Fruit fly (Drosophila melanogaster) whole organism, prepupa: ENCODE data around the gene Acp1.

Experiments used
- CG10631 ChIP-seq: fragments of 200-800 bp; sonication (Bioruptor generic); optimal IDR thresholded peaks from 2 replicates; lab custom pipeline; 2016; ENCODE audit warnings: missing biosample characterization, missing genetic modification characterization
- CG10669 ChIP-seq: fragments of 200-800 bp; sonication (Bioruptor generic); optimal IDR thresholded peaks from 3 replicates; lab custom pipeline; 2018; ENCODE audit warnings: missing biosample characterization, mild to moderate bottlenecking, missing genetic modification characterization, moderate library complexity
- CG11294 ChIP-seq: fragments of 200-800 bp; sonication (Bioruptor generic); IDR thresholded peaks from 2 replicates; pipeline ENCODE4 v1.3.6; 2022; ENCODE audit warnings: missing biosample characterization, missing genetic modification characterization
- CG11902 ChIP-seq: fragments of 200-800 bp; sonication (Bioruptor generic); optimal IDR thresholded peaks from 3 replicates; lab custom pipeline; 2016; ENCODE audit warnings: missing biosample characterization, missing genetic modification characterization
- CG15336 ChIP-seq: fragments of 200-800 bp; sonication (Bioruptor generic); IDR thresholded peaks from 2 replicates; pipeline ENCODE4 v1.3.6; 2022; ENCODE audit warnings: missing biosample characterization, missing genetic modification characterization
- CG1621 ChIP-seq: fragments of 200-800 bp; sonication (Bioruptor generic); optimal IDR thresholded peaks from 3 replicates; lab custom pipeline; 2018; ENCODE audit warnings: missing biosample characterization, mild to moderate bottlenecking, missing genetic modification characterization
- CG31627 ChIP-seq: fragments of 200-800 bp; sonication (Bioruptor generic); optimal IDR thresholded peaks from 3 replicates; lab custom pipeline; 2016; ENCODE audit warnings: missing biosample characterization, missing genetic modification characterization
- CG32006 ChIP-seq: fragments of 200-800 bp; sonication (Bioruptor generic); optimal IDR thresholded peaks from 3 replicates; lab custom pipeline; 2017; ENCODE audit warnings: missing biosample characterization, mild to moderate bottlenecking, missing genetic modification characterization
- CG3919 ChIP-seq: fragments of 200-800 bp; sonication (Bioruptor generic); optimal IDR thresholded peaks from 3 replicates; lab custom pipeline; 2016; ENCODE audit warnings: missing biosample characterization, missing genetic modification characterization
- CG6163 ChIP-seq: fragments of 200-800 bp; sonication (Bioruptor generic); IDR thresholded peaks from 3 replicates; pipeline ENCODE4 v1.3.6; 2022; ENCODE audit warnings: missing biosample characterization, missing genetic modification characterization
- CG6276 ChIP-seq: fragments of 200-800 bp; sonication (Bioruptor generic); optimal IDR thresholded peaks from 2 replicates; lab custom pipeline; 2017; ENCODE audit warnings: missing biosample characterization, mild to moderate bottlenecking, missing genetic modification characterization
- CG6792 ChIP-seq: fragments of 200-800 bp; sonication (Bioruptor generic); optimal IDR thresholded peaks from 3 replicates; lab custom pipeline; 2016; ENCODE audit warnings: missing biosample characterization, missing genetic modification characterization
- CG6808 ChIP-seq: fragments of 200-800 bp; sonication (Bioruptor generic); optimal IDR thresholded peaks from 3 replicates; lab custom pipeline; 2017; ENCODE audit warnings: missing biosample characterization, missing genetic modification characterization, mild to moderate bottlenecking, moderate library complexity, missing genetic modification reagents
- CG6854 ChIP-seq: fragments of 200-800 bp; sonication (Bioruptor generic); optimal IDR thresholded peaks from 2 replicates; lab custom pipeline; 2017; ENCODE audit warnings: missing biosample characterization, mild to moderate bottlenecking, missing genetic modification characterization
- CG8119 ChIP-seq: fragments of 200-800 bp; sonication (Bioruptor generic); IDR thresholded peaks from 3 replicates; pipeline ENCODE4 v1.3.6; 2022; ENCODE audit warnings: missing biosample characterization, missing genetic modification characterization
- CG8319 ChIP-seq: fragments of 200-800 bp; sonication (Bioruptor generic); optimal IDR thresholded peaks from 3 replicates; lab custom pipeline; 2016; ENCODE audit warnings: missing biosample characterization, missing genetic modification characterization
- CG9139 ChIP-seq: fragments of 200-800 bp; sonication (Bioruptor generic); optimal IDR thresholded peaks from 3 replicates; lab custom pipeline; 2017; ENCODE audit warnings: missing biosample characterization, mild to moderate bottlenecking, missing genetic modification characterization
- Ets21C ChIP-seq: fragments of 200-800 bp; sonication (Bioruptor generic); optimal IDR thresholded peaks from 3 replicates; lab custom pipeline; 2016; ENCODE audit warnings: missing biosample characterization, missing genetic modification characterization
- Ets96B ChIP-seq: fragments of 200-800 bp; optimal IDR thresholded peaks from 2 replicates; lab custom pipeline; 2019; ENCODE audit warnings: missing biosample characterization, mild to moderate bottlenecking, missing genetic modification characterization, moderate library complexity
- Hr38 ChIP-seq: sonication (Bioruptor generic); optimal IDR thresholded peaks from 2 replicates; lab custom pipeline; 2016; ENCODE audit warnings: missing biosample characterization, missing genetic modification characterization
- Hr4 ChIP-seq: fragments of 200-800 bp; sonication (Bioruptor generic); optimal IDR thresholded peaks from 3 replicates; lab custom pipeline; 2016; ENCODE audit warnings: missing biosample characterization, missing genetic modification characterization
- Lpt ChIP-seq: fragments of 200-800 bp; sonication (Bioruptor generic); optimal IDR thresholded peaks from 3 replicates; lab custom pipeline; 2016; ENCODE audit warnings: missing biosample characterization, missing genetic modification characterization
- Met ChIP-seq: fragments of 200-800 bp; sonication (Bioruptor generic); optimal IDR thresholded peaks from 3 replicates; lab custom pipeline; 2016; ENCODE audit warnings: missing biosample characterization, missing genetic modification characterization
- Smox ChIP-seq: fragments of 200-800 bp; sonication (Bioruptor generic); optimal IDR thresholded peaks from 3 replicates; lab custom pipeline; 2016; ENCODE audit warnings: missing biosample characterization, missing genetic modification characterization
- Sox14 ChIP-seq: fragments of 200-800 bp; sonication (Bioruptor generic); optimal IDR thresholded peaks from 3 replicates; lab custom pipeline; 2016; ENCODE audit warnings: missing biosample characterization, missing genetic modification characterization
- Sox15 ChIP-seq: fragments of 200-800 bp; sonication (Bioruptor generic); optimal IDR thresholded peaks from 3 replicates; lab custom pipeline; 2016; ENCODE audit warnings: missing biosample characterization, missing genetic modification characterization
- acj6 ChIP-seq: fragments of 200-800 bp; sonication (Bioruptor generic); optimal IDR thresholded peaks from 3 replicates; lab custom pipeline; 2016; ENCODE audit warnings: missing biosample characterization, missing genetic modification characterization
- cyc ChIP-seq: fragments of 200-800 bp; sonication (Bioruptor generic); optimal IDR thresholded peaks from 3 replicates; lab custom pipeline; 2016; ENCODE audit warnings: missing biosample characterization, missing genetic modification characterization
- dsx ChIP-seq: fragments of 200-800 bp; optimal IDR thresholded peaks from 3 replicates; lab custom pipeline; 2019; ENCODE audit warnings: missing biosample characterization, mild to moderate bottlenecking, missing genetic modification characterization, moderate library complexity; ENCODE audit not compliant: poor library complexity, severe bottlenecking
- eg ChIP-seq: fragments of 200-800 bp; sonication (Bioruptor generic); IDR thresholded peaks from 3 replicates; pipeline ENCODE4 v1.3.6; 2022; ENCODE audit warnings: missing biosample characterization, missing genetic modification characterization
- esn ChIP-seq: fragments of 200-800 bp; sonication (Bioruptor generic); optimal IDR thresholded peaks from 2 replicates; lab custom pipeline; 2016; ENCODE audit warnings: missing biosample characterization, mild to moderate bottlenecking, missing genetic modification characterization, moderate library complexity
- fkh ChIP-seq: fragments of 200-800 bp; sonication (Bioruptor generic); optimal IDR thresholded peaks from 3 replicates; lab custom pipeline; 2017; ENCODE audit warnings: missing biosample characterization, mild to moderate bottlenecking, missing genetic modification characterization, moderate library complexity
- lz ChIP-seq: fragments of 200-800 bp; sonication (Bioruptor generic); optimal IDR thresholded peaks from 3 replicates; lab custom pipeline; 2016; ENCODE audit warnings: missing biosample characterization, missing genetic modification characterization
- pdm3 ChIP-seq: fragments of 200-800 bp; sonication (Bioruptor generic); optimal IDR thresholded peaks from 3 replicates; lab custom pipeline; 2016; ENCODE audit warnings: missing biosample characterization, missing genetic modification characterization
- salr ChIP-seq, 2 experiments: fragments of 200-800 bp; sonication (Bioruptor generic); optimal IDR thresholded peaks; 3 replicates each; lab custom pipeline; 2016 to 2018; ENCODE audit warnings: missing biosample characterization in 2 of 2, missing genetic modification characterization in 2 of 2, mild to moderate bottlenecking in 1 of 2
- spab ChIP-seq: fragments of 200-800 bp; sonication (Bioruptor generic); optimal IDR thresholded peaks from 2 replicates; lab custom pipeline; 2017; ENCODE audit warnings: missing biosample characterization, mild to moderate bottlenecking, missing genetic modification characterization, missing genetic modification reagents
- ss ChIP-seq, 2 experiments: fragments of 200-800 bp; sonication (Bioruptor generic); optimal IDR thresholded peaks; 2 replicates in 1 of 2; 3 replicates in 1 of 2; lab custom pipeline; 2017 to 2018; ENCODE audit warnings: mild to moderate bottlenecking in 2 of 2, missing biosample characterization in 2 of 2, missing genetic modification characterization in 2 of 2, moderate library complexity in 1 of 2
- svp ChIP-seq: fragments of 200-800 bp; sonication (Bioruptor generic); peaks from one replicate; lab custom pipeline; 2016; ENCODE audit warnings: missing biosample characterization, missing genetic modification characterization
- topi ChIP-seq: fragments of 200-800 bp; sonication (Bioruptor generic); optimal IDR thresholded peaks from 3 replicates; lab custom pipeline; 2016; ENCODE audit warnings: missing biosample characterization, missing genetic modification characterization
- vri ChIP-seq: fragments of 200-800 bp; sonication (Bioruptor generic); optimal IDR thresholded peaks from 3 replicates; lab custom pipeline; 2016; ENCODE audit warnings: missing biosample characterization, mild to moderate bottlenecking, missing genetic modification characterization

The Acp1 gene

DNA sequence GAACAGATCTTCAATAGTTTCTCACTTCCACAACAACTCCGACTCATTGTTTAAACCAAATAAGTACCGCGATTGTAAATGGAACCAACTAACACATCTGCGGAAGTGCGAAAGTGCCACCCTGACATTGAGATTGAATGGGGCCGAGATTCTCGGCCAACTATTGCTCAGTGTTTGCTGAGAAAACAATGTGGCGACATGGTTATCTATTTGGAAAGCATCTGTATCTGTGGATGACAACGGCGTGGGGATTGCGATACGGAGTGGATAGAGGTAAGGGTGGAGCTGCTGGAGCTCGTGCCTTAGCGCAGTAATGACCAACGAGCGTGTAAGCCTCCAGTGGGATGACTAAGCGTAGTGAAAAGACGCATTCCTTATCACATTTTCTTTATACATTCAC is 33.9 kb upstream of the Acp1 start:
- TF ChIP-seq CG32006 (GFP tag; lab: Kevin White, UChicago) (no peak), fkh (GFP tag; lab: Kevin White, UChicago) (peak; percentile 60)

DNA sequence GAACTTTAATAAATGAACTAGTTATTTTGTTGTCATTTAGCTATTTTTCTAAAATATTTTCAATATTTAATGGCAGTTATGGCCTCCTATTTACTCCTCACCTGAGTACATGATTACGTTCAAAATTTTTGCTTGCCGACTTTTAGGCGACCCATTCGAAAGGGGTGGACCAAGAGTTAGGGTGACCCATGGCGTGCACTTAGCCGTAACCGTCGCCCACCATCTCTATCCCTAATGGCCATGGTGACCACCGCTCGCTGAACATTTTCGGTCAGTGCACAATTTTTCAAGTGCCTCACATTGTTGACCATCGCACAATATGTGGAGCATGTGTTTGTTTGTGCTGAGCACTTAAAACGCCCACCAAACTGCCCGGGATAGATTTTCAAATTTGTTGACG is 30.6 kb upstream of the Acp1 start:
- no peak for TF ChIP-seq vri (GFP tag; lab: Kevin White, UChicago)
- no peak for TF ChIP-seq CG11902
- TF ChIP-seq CG10631 (GFP tag; lab: Kevin White, UChicago): no peak
- no peak for TF ChIP-seq CG8319 (GFP tag; lab: Kevin White, UChicago)
- TF ChIP-seq CG11294 (GFP tag; lab: Robert Waterston, UW): peak; percentile 9; the same call in 1 of the 2 replicates
- TF ChIP-seq CG6163 (GFP tag; lab: Robert Waterston, UW): no peak

DNA sequence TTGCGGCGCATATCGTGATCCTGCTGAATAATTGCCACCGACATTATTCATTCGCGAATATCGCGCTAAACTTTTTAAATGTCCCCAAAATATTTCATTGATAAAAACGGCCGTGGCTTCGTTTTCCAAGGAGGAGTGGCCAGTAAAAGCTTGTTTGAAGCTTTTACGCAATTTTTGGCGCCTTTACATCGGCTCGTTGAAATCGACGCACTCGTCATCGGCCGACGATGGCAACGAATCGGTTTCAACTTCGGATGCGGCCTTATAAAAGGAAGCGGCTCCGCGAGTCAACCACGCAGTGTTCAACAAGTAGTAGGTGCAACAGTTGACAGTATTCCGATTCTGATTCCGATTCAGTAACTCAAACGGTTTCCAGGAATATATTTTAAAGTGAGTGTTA is 26.0 kb upstream of the Acp1 start, which contains the start of gene CG7191:
TSS of gene CG7191 (plus strand) at position 301 of the 400 bp plus-strand sequence.
- no peak for TF ChIP-seq CG8319 (GFP tag; lab: Kevin White, UChicago)
- no peak for TF ChIP-seq Hr4
- TF ChIP-seq spab (GFP tag; lab: Kevin White, UChicago): no peak
- TF ChIP-seq CG11902: no peak
- no peak for TF ChIP-seq CG6792 (GFP tag; lab: Kevin White, UChicago)
- no peak for TF ChIP-seq Smox
- no peak for TF ChIP-seq Met (GFP tag; lab: Kevin White, UChicago)
- no peak for TF ChIP-seq pdm3 (GFP tag; lab: Kevin White, UChicago)
- no peak for TF ChIP-seq CG10669 (GFP tag; lab: Kevin White, UChicago)
- TF ChIP-seq ss (GFP tag; optimal IDR thresholded peaks at IDR 0.05; lab: Kevin White, UChicago): no peak
- no peak for TF ChIP-seq CG31627
- no peak for TF ChIP-seq CG6854 (GFP tag; lab: Kevin White, UChicago)
- no peak for TF ChIP-seq Ets21C (GFP tag; lab: Kevin White, UChicago)
- no peak for TF ChIP-seq Sox14 (GFP tag; lab: Kevin White, UChicago)
- TF ChIP-seq salr (GFP tag; optimal IDR thresholded peaks at IDR 0.05; lab: Kevin White, UChicago): no peak

DNA sequence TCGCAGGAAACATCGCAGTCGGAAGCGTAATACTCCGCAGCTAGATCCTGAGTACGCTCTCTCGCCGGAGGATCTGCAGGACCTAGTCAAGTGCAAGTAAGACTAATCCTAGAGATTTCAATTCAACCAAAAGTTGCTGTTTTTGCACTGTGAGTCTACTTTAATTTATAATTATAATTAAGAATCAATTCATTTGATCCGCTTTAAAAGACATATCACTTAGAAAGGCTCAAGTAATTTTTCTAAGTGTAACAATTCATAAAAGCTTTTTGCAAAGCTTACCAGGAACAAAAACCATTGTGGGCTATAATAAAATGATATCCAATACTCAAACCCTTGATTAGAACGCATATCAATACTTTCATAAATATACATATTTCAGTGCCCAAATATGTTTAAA is 15.5 kb upstream of the Acp1 start:
- TF ChIP-seq CG32006 (GFP tag; lab: Kevin White, UChicago): peak; percentile 20
- no peak for TF ChIP-seq CG6854 (GFP tag; lab: Kevin White, UChicago)
- peak; percentile 40; the same call in 1 of the 3 replicates for TF ChIP-seq CG8119 (GFP tag; lab: Robert Waterston, UW)
- peak; percentile 51; the same call in 1 of the 3 replicates for TF ChIP-seq eg (GFP tag; lab: Robert Waterston, UW)
- peak; percentile 2 for TF ChIP-seq Hr4
- peak; percentile 48; the same call in 1 of the 2 replicates for TF ChIP-seq CG15336 (GFP tag; lab: Robert Waterston, UW)
- TF ChIP-seq CG10631 (GFP tag; lab: Kevin White, UChicago): no peak
- 0 out of 2 replicates have a peak, but pooled peaks have one; percentile 19 for TF ChIP-seq CG11294 (GFP tag; lab: Robert Waterston, UW)
- peak; percentile 10 for TF ChIP-seq acj6 (GFP tag; lab: Kevin White, UChicago)

DNA sequence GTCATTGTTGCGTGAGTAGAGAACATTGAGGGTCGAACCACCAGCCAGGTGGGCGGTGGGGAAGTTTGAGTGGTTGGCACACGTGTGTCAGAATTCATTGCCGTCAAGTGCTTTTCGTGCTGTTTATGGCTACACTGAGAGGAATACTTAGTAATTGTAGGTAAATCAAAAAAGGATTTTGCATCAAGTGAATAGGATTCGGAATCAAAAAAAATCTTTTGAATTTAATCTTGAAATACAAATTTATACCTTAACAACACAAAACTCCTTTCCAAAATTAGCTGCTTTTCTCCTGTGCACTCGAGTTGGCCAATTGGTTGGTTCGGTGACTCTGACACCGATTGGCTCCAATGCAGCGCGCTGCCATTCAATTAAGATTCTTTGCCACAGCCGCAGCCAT is 13.2 kb upstream of the Acp1 start:
- TF ChIP-seq eg (GFP tag; lab: Robert Waterston, UW): 0 out of 3 replicates have a peak, but pooled peaks have one; percentile 55
- TF ChIP-seq CG6276 (GFP tag; lab: Kevin White, UChicago): peak; percentile 23
- TF ChIP-seq CG1621 (tag; lab: Kevin White, UChicago): no peak
- peak; percentile 12 for TF ChIP-seq Ets96B (tag; lab: Kevin White, UChicago)
- TF ChIP-seq lz (GFP tag; lab: Kevin White, UChicago): no peak
- TF ChIP-seq CG3919 (GFP tag; lab: Kevin White, UChicago): peak; percentile 26
- no peak for TF ChIP-seq CG9139 (GFP tag; lab: Kevin White, UChicago)
- TF ChIP-seq CG6163 (GFP tag; lab: Robert Waterston, UW): peak; percentile 48; the same call in 2 of the 3 replicates
- TF ChIP-seq Hr38 (GFP tag; lab: Kevin White, UChicago): no peak
- no peak for TF ChIP-seq salr (GFP tag; optimal IDR thresholded peaks at IDR 0.05; lab: Kevin White, UChicago)
- peak; percentile 45 for TF ChIP-seq CG32006 (GFP tag; lab: Kevin White, UChicago)
- 0 out of 2 replicates have a peak, but pooled peaks have one; percentile 25 for TF ChIP-seq CG11294 (GFP tag; lab: Robert Waterston, UW)
- TF ChIP-seq fkh (GFP tag; lab: Kevin White, UChicago): no peak
- peak; percentile 65 for TF ChIP-seq svp (GFP tag; lab: Kevin White, UChicago)
- peak; percentile 5 for TF ChIP-seq dsx (GFP tag; lab: Kevin White, UChicago)
- TF ChIP-seq Lpt: peak; percentile 19
- TF ChIP-seq cyc (GFP tag; lab: Kevin White, UChicago): peak; percentile 4
- TF ChIP-seq CG11902: no peak
- TF ChIP-seq CG31627: peak; percentile 14
- no peak for TF ChIP-seq pdm3 (GFP tag; lab: Kevin White, UChicago)
- no peak for TF ChIP-seq esn (GFP tag; lab: Kevin White, UChicago)
- peak; percentile 47 for TF ChIP-seq Hr4
- no peak for TF ChIP-seq CG6808 (GFP tag; lab: Kevin White, UChicago)
- peak; percentile 11 to 70 for TF ChIP-seq ss (GFP tag; optimal IDR thresholded peaks at IDR 0.05; lab: Kevin White, UChicago)
- TF ChIP-seq Sox15: no peak
- peak; percentile 32 for TF ChIP-seq topi (GFP tag; lab: Kevin White, UChicago)
- TF ChIP-seq CG8119 (GFP tag; lab: Robert Waterston, UW): 0 out of 3 replicates have a peak, but pooled peaks have one; percentile 17
- peak; percentile 21 for TF ChIP-seq Met (GFP tag; lab: Kevin White, UChicago)
